Fruit fly (Drosophila melanogaster): ENCODE data around the gene ey.
A peak's percentile ranks its signal among the peaks of the same experiment; 100 is the strongest.

The ey gene

dm6 chr4:659884-660846 lies 37.3 kb upstream of the ey start, which contains the start of gene gw (continued):
- TF ChIP-seq CG4360 (GFP tag; IDR thresholded peaks at IDR 0.05) (no peak), CG2116 (GFP tag; optimal IDR thresholded peaks at IDR 0.05) (peak; percentile 63), da (GFP tag; optimal IDR thresholded peaks at IDR 0.05) (peak; percentile 21), Dip3 (GFP tag; optimal IDR thresholded peaks at IDR 0.05) (peak; percentile 79), CG12942 (GFP tag; optimal IDR thresholded peaks at IDR 0.05) (peak; percentile 74), Jarid2 (GFP tag; optimal IDR thresholded peaks at IDR 0.05) (no peak), az2 (GFP tag; optimal IDR thresholded peaks at IDR 0.05) (peak; percentile 73), sd (tag; optimal IDR thresholded peaks at IDR 0.05) (no peak), tgo (GFP tag; IDR thresholded peaks at IDR 0.05) (no peak; the same call in 2 of the 3 replicates), CG15696 (tag; optimal IDR thresholded peaks at IDR 0.05) (peak; percentile 80), D19B (GFP tag; optimal IDR thresholded peaks at IDR 0.05) (peak; percentile 36), bsh (GFP tag; optimal IDR thresholded peaks at IDR 0.05) (peak in 1 of 2 experiments; percentile 85), CG9797 (GFP tag; optimal IDR thresholded peaks at IDR 0.05) (no peak), CG1024 (GFP tag; IDR thresholded peaks at IDR 0.05) (peak; percentile 99), psq (GFP tag; optimal IDR thresholded peaks at IDR 0.05) (peak; percentile 66), Atf6 (GFP tag; IDR thresholded peaks at IDR 0.05) (peak; percentile 74), Sry-δ (GFP tag; optimal IDR thresholded peaks at IDR 0.05) (peak; percentile 76), Opbp (GFP tag; IDR thresholded peaks at IDR 0.05; ENCODE audit: partially characterized antibody) (no peak; the same call in 1 of the 3 replicates), chm (GFP tag; IDR thresholded peaks at IDR 0.05) (no peak), H15 (GFP tag; IDR thresholded peaks at IDR 0.05) (no peak), CG2889 (GFP tag; IDR thresholded peaks at IDR 0.05) (no peak), D (optimal IDR thresholded peaks at IDR 0.05) (no peak), D (GFP tag; optimal IDR thresholded peaks at IDR 0.05) (peak; percentile 56), CG6175 (GFP tag; IDR thresholded peaks at IDR 0.05) (no peak), CG17912 (GFP tag; optimal IDR thresholded peaks at IDR 0.05) (peak; percentile 22), unc-4 (GFP tag; IDR thresholded peaks at IDR 0.05; ENCODE audit: partially characterized antibody) (peak; percentile 63), ash1 (GFP tag; optimal IDR thresholded peaks at IDR 0.05) (no peak), CG9215 (GFP tag; IDR thresholded peaks at IDR 0.05) (no peak), CG10274 (GFP tag; optimal IDR thresholded peaks at IDR 0.05) (peak; percentile 24), CG15601 (tag; optimal IDR thresholded peaks at IDR 0.05) (peak; percentile 67), CG7372 (GFP tag; IDR thresholded peaks at IDR 0.05) (no peak; the same call in 1 of the 2 replicates), lola (GFP tag; optimal IDR thresholded peaks at IDR 0.05) (peak in 2 of 3 experiments; percentile 77 to 84), CG6791 (GFP tag; IDR thresholded peaks at IDR 0.05; ENCODE audit: partially characterized antibody) (peak; percentile 77; the same call in 2 of the 3 replicates), sima (GFP tag; optimal IDR thresholded peaks at IDR 0.05) (peak; percentile 6), fd102C (GFP tag; optimal IDR thresholded peaks at IDR 0.05) (no peak), CG9817 (tag; optimal IDR thresholded peaks at IDR 0.05) (no peak), CG8388 (GFP tag; optimal IDR thresholded peaks at IDR 0.05) (no peak), tup (GFP tag; optimal IDR thresholded peaks at IDR 0.05) (peak; percentile 69), vfl (GFP tag; optimal IDR thresholded peaks at IDR 0.05) (peak; percentile 65), fd64A (GFP tag; optimal IDR thresholded peaks at IDR 0.05) (no peak), NC2α (GFP tag; optimal IDR thresholded peaks at IDR 0.05) (peak; percentile 16), C15 (GFP tag; IDR thresholded peaks at IDR 0.05) (0 out of 3 replicates have a peak, but pooled peaks have one; percentile 39), org-1 (GFP tag; optimal IDR thresholded peaks at IDR 0.05) (no peak), bab2 (GFP tag; optimal IDR thresholded peaks at IDR 0.05) (peak; percentile 80), tin (GFP tag; optimal IDR thresholded peaks at IDR 0.05) (peak; percentile 77), Rfx (GFP tag; IDR thresholded peaks at IDR 0.05) (peak; percentile 77; the same call in 1 of the 2 replicates), maf-S (GFP tag; optimal IDR thresholded peaks at IDR 0.05) (peak; percentile 77), Camta (GFP tag; optimal IDR thresholded peaks at IDR 0.05) (peak; percentile 71)
